Worm (Caenorhabditis elegans) whole organism, late embryonic: ENCODE results near the gene mec-10.

Experiments used
- C38D4.7 ChIP-seq: fragments of 200-800 bp; sonication (Bioruptor generic); optimal IDR thresholded peaks from 2 replicates; lab custom pipeline; 2018; ENCODE audit warnings: mild to moderate bottlenecking, missing genetic modification characterization, moderate library complexity, missing compliant biosample characterization
- K09A11.1 ChIP-seq: sonication (generic microtip); optimal IDR thresholded peaks from 2 replicates; lab custom pipeline; 2017; ENCODE audit warnings: antibody characterized with exemption, mild to moderate bottlenecking, missing genetic modification characterization, missing compliant biosample characterization; ENCODE audit not compliant: insufficient read depth
- Y22D7AL.16 ChIP-seq: sonication (generic microtip); optimal IDR thresholded peaks from 2 replicates; lab custom pipeline; 2016; ENCODE audit warnings: missing genetic modification characterization, missing compliant biosample characterization
- ahr-1 ChIP-seq: sonication (generic microtip); optimal IDR thresholded peaks from 2 replicates; lab custom pipeline; 2016; ENCODE audit warnings: missing genetic modification characterization, missing compliant biosample characterization
- ceh-19 ChIP-seq: fragments of 200-800 bp; sonication (Bioruptor generic); optimal IDR thresholded peaks from 2 replicates; lab custom pipeline; 2018; ENCODE audit warnings: mild to moderate bottlenecking, missing genetic modification characterization, missing compliant biosample characterization
- ceh-2 ChIP-seq: sonication (generic microtip); optimal IDR thresholded peaks from 2 replicates; lab custom pipeline; 2016; ENCODE audit warnings: missing genotype, missing genetic modification characterization, missing compliant biosample characterization
- ceh-22 ChIP-seq: sonication (generic microtip); optimal IDR thresholded peaks from 2 replicates; lab custom pipeline; 2017; ENCODE audit warnings: missing biosample characterization, missing genetic modification characterization
- ceh-30 ChIP-seq: fragments of 150-350 bp; optimal IDR thresholded peaks from 2 replicates; lab custom pipeline; 2014; ENCODE audit warnings: missing biosample characterization, missing genetic modification characterization
- ceh-45 ChIP-seq: fragments of 200-800 bp; sonication (Bioruptor generic); IDR thresholded peaks from 2 replicates; pipeline ENCODE4 v1.3.6; 2022; ENCODE audit warnings: missing genetic modification reagents, missing genetic modification characterization, missing compliant biosample characterization
- ceh-48 ChIP-seq: sonication (generic microtip); optimal IDR thresholded peaks from 2 replicates; lab custom pipeline; 2016; ENCODE audit warnings: missing genetic modification characterization, inconsistent platforms, missing compliant biosample characterization
- ceh-6 ChIP-seq: fragments of 200-800 bp; sonication (Bioruptor generic); optimal IDR thresholded peaks from 2 replicates; lab custom pipeline; 2018; ENCODE audit warnings: mild to moderate bottlenecking, missing genetic modification characterization, missing compliant biosample characterization
- elt-2 ChIP-seq: sonication (generic microtip); optimal IDR thresholded peaks from 2 replicates; lab custom pipeline; 2016; ENCODE audit warnings: missing genetic modification reagents, missing genetic modification characterization, missing compliant biosample characterization
- elt-4 ChIP-seq: sonication (generic microtip); optimal IDR thresholded peaks from 2 replicates; lab custom pipeline; 2016; ENCODE audit warnings: missing genetic modification characterization, missing compliant biosample characterization
- ets-4 ChIP-seq: sonication (generic microtip); optimal IDR thresholded peaks from 2 replicates; lab custom pipeline; 2016; ENCODE audit warnings: missing genetic modification characterization, missing compliant biosample characterization
- fax-1 ChIP-seq: sonication (generic microtip); optimal IDR thresholded peaks from 2 replicates; lab custom pipeline; 2016; ENCODE audit warnings: missing genotype, missing genetic modification characterization, missing compliant biosample characterization
- fkh-6 ChIP-seq: sonication (generic microtip); optimal IDR thresholded peaks from 2 replicates; lab custom pipeline; 2016; ENCODE audit warnings: missing genetic modification characterization, missing compliant biosample characterization
- gmeb-2 ChIP-seq: sonication (generic microtip); optimal IDR thresholded peaks from 2 replicates; lab custom pipeline; 2016; ENCODE audit warnings: missing genetic modification characterization, inconsistent platforms, missing compliant biosample characterization
- hlh-15 ChIP-seq: sonication (generic microtip); optimal IDR thresholded peaks from 2 replicates; lab custom pipeline; 2016; ENCODE audit warnings: missing genetic modification characterization, missing compliant biosample characterization
- hlh-30 ChIP-seq: sonication (generic microtip); optimal IDR thresholded peaks from 2 replicates; lab custom pipeline; 2017; ENCODE audit warnings: antibody characterized with exemption, missing genetic modification characterization, missing compliant biosample characterization; ENCODE audit not compliant: insufficient read depth
- hlh-8 ChIP-seq: sonication (generic microtip); optimal IDR thresholded peaks from 2 replicates; lab custom pipeline; 2016; ENCODE audit warnings: missing genotype, missing genetic modification characterization, missing compliant biosample characterization
- lin-11 ChIP-seq: fragments of 200-800 bp; sonication (Bioruptor generic); optimal IDR thresholded peaks from 2 replicates; lab custom pipeline; 2018; ENCODE audit warnings: mild to moderate bottlenecking, missing genetic modification characterization, missing compliant biosample characterization
- madf-2 ChIP-seq: sonication (generic microtip); optimal IDR thresholded peaks from 2 replicates; lab custom pipeline; 2017; ENCODE audit warnings: missing genetic modification characterization, missing compliant biosample characterization
- mec-3 ChIP-seq: sonication (generic microtip); optimal IDR thresholded peaks from 2 replicates; lab custom pipeline; 2016; ENCODE audit warnings: borderline replicate concordance, missing genetic modification characterization, missing compliant biosample characterization
- nfya-1 ChIP-seq: sonication (generic microtip); optimal IDR thresholded peaks from 2 replicates; lab custom pipeline; 2017; ENCODE audit warnings: missing genetic modification characterization, mild to moderate bottlenecking, missing compliant biosample characterization, antibody characterized with exemption, moderate library complexity
- nhr-11 ChIP-seq: fragments of 150-350 bp; optimal IDR thresholded peaks from 2 replicates; lab custom pipeline; 2014; ENCODE audit warnings: missing biosample characterization, missing genetic modification characterization
- odd-2 ChIP-seq: sonication (generic microtip); optimal IDR thresholded peaks from 2 replicates; lab custom pipeline; 2017; ENCODE audit warnings: antibody characterized with exemption, mild to moderate bottlenecking, missing genetic modification characterization, missing compliant biosample characterization
- pag-3 ChIP-seq: sonication (generic microtip); optimal IDR thresholded peaks from 2 replicates; lab custom pipeline; 2016; ENCODE audit warnings: missing compliant biosample characterization, missing genetic modification characterization, borderline replicate concordance
- pat-9 ChIP-seq: fragments of 200-800 bp; sonication (Bioruptor generic); optimal IDR thresholded peaks from 2 replicates; lab custom pipeline; 2018; ENCODE audit warnings: mild to moderate bottlenecking, missing genetic modification characterization, moderate library complexity, missing compliant biosample characterization
- pha-4 ChIP-seq: fragments of 150-350 bp; optimal IDR thresholded peaks from 2 replicates; lab custom pipeline; 2018; ENCODE audit warnings: missing biosample characterization, missing genetic modification reagents, missing genetic modification characterization
- pqm-1 ChIP-seq: sonication (generic microtip); optimal IDR thresholded peaks from 2 replicates; lab custom pipeline; 2016; ENCODE audit warnings: missing genetic modification characterization, missing compliant biosample characterization
- ref-2 ChIP-seq: sonication (generic microtip); optimal IDR thresholded peaks from 2 replicates; lab custom pipeline; 2016; ENCODE audit warnings: missing genetic modification characterization, missing compliant biosample characterization
- rnt-1 ChIP-seq: sonication (generic microtip); optimal IDR thresholded peaks from 2 replicates; lab custom pipeline; 2016; ENCODE audit warnings: missing genetic modification characterization, missing compliant biosample characterization
- sox-4 ChIP-seq: sonication (generic microtip); optimal IDR thresholded peaks from 2 replicates; lab custom pipeline; 2017; ENCODE audit warnings: mild to moderate bottlenecking, missing genetic modification characterization, inconsistent platforms, missing compliant biosample characterization
- syd-9 ChIP-seq: sonication (generic microtip); optimal IDR thresholded peaks from 2 replicates; lab custom pipeline; 2016; ENCODE audit warnings: mild to moderate bottlenecking, missing genetic modification characterization, moderate library complexity, missing compliant biosample characterization
- ttx-3 ChIP-seq: sonication (generic microtip); optimal IDR thresholded peaks from 2 replicates; lab custom pipeline; 2016; ENCODE audit warnings: missing genetic modification reagents, missing genetic modification characterization, missing compliant biosample characterization
- unc-3 ChIP-seq, 2 experiments: fragments of 200-800 bp in 1 of 2; sonication (Bioruptor generic) in 1 of 2; sonication (generic microtip) in 1 of 2; conservative IDR thresholded peaks in 1 of 2; optimal IDR thresholded peaks in 1 of 2; 2 replicates each; pipeline versions ENCODE4 v1.3.6 to Lab custom; 2016 to 2022; ENCODE audit warnings: missing compliant biosample characterization in 2 of 2, missing genetic modification characterization in 2 of 2, missing genetic modification reagents in 1 of 2
- unc-86 ChIP-seq: sonication (generic microtip); optimal IDR thresholded peaks from 2 replicates; lab custom pipeline; 2016; ENCODE audit warnings: missing genetic modification characterization, missing compliant biosample characterization
- zip-5 ChIP-seq: sonication (generic microtip); optimal IDR thresholded peaks from 2 replicates; lab custom pipeline; 2016; ENCODE audit warnings: missing genetic modification characterization, missing compliant biosample characterization
- ztf-16 ChIP-seq: sonication (generic microtip); optimal IDR thresholded peaks from 2 replicates; lab custom pipeline; 2017; ENCODE audit warnings: missing genetic modification characterization, missing compliant biosample characterization

mec-10 gene

ce11 chrX:8470126-8470772 lies at the start of gene mec-10:
mec-10 (minus strand) TSS chrX:8470314.
- peak; percentile 34 for TF ChIP-seq elt-2
- no peak for TF ChIP-seq sox-4 (tag; lab: Kevin White, UChicago)
- no peak for TF ChIP-seq elt-4 (tag; lab: Kevin White, UChicago)

DNA sequence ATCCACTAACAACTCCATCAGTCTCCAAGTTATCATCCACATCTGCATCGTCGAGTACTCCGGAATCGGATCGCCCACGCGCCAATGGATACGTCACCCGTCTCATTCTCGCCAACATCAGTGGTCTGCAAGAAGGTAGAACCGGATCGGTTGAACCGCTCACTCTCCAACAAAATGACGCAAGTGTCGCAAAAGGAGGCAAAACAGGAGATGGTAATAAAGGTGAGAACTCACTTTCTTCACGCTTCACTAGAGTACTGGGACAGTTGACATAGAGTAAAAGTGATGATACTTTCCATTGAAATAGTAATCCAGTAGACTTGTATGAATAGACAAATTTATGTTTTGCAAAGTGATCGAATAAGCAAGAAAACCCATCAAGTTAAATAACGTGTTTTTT lies 39.0 kb upstream of the mec-10 start:
- no peak for TF ChIP-seq ceh-19 (GFP tag; lab: Kevin White, UChicago)
- TF ChIP-seq fax-1 (tag; lab: Kevin White, UChicago) = no peak
- no peak for TF ChIP-seq nfya-1 (tag; lab: Kevin White, UChicago)
- TF ChIP-seq rnt-1 (tag; lab: Kevin White, UChicago) = no peak
- TF ChIP-seq unc-86 (tag; lab: Kevin White, UChicago) = no peak
- no peak for TF ChIP-seq ceh-45 (GFP tag; lab: Robert Waterston, UW)
- no peak for TF ChIP-seq madf-2 (tag; lab: Kevin White, UChicago)
- no peak for TF ChIP-seq zip-5 (tag; lab: Kevin White, UChicago)
- TF ChIP-seq ceh-30 = no peak
- TF ChIP-seq ceh-6 (GFP tag; lab: Kevin White, UChicago) = no peak
- TF ChIP-seq elt-4 (tag; lab: Kevin White, UChicago) = no peak
- TF ChIP-seq elt-2 = no peak
- no peak for TF ChIP-seq hlh-8 (tag; lab: Kevin White, UChicago)
- TF ChIP-seq K09A11.1 (tag; lab: Kevin White, UChicago) = no peak
- TF ChIP-seq ets-4 = no peak
- TF ChIP-seq hlh-30 (tag; lab: Kevin White, UChicago) = no peak
- TF ChIP-seq odd-2 (tag; lab: Kevin White, UChicago) = no peak
- no peak for TF ChIP-seq ttx-3 (tag; lab: Kevin White, UChicago)
- no peak for TF ChIP-seq ceh-48
- no peak for TF ChIP-seq mec-3 (tag; lab: Kevin White, UChicago)

ce11 chrX:8507576-8507975 lies 37.5 kb upstream of the mec-10 start, which contains the start of gene H03E18.1:
H03E18.1 (plus strand) TSS chrX:8507876.
- TF ChIP-seq ceh-30 = no peak
- no peak for TF ChIP-seq ahr-1 (tag; lab: Kevin White, UChicago)
- TF ChIP-seq elt-4 (tag; lab: Kevin White, UChicago) = no peak
- no peak for TF ChIP-seq ceh-22 (tag; lab: Kevin White, UChicago)
- TF ChIP-seq pag-3 (tag; lab: Kevin White, UChicago) = no peak
- TF ChIP-seq syd-9 (tag; lab: Kevin White, UChicago) = no peak
- TF ChIP-seq unc-3 (GFP tag; conservative IDR thresholded peaks at IDR 0.05; lab: Robert Waterston, UW) = no peak
- no peak for TF ChIP-seq unc-3 (tag; optimal IDR thresholded peaks at IDR 0.05; lab: Kevin White, UChicago)
- TF ChIP-seq ets-4 = no peak
- TF ChIP-seq rnt-1 (tag; lab: Kevin White, UChicago) = no peak
- TF ChIP-seq pha-4 (tag; lab: Kevin White, UChicago) = no peak
- TF ChIP-seq lin-11 (tag; lab: Kevin White, UChicago) = no peak

ce11 chrX:8507053-8507452 lies 36.9 kb upstream of the mec-10 start:
- TF ChIP-seq ref-2 (tag; lab: Kevin White, UChicago) = no peak
- TF ChIP-seq elt-4 (tag; lab: Kevin White, UChicago) = no peak
- no peak for TF ChIP-seq ceh-2
- no peak for TF ChIP-seq ceh-19 (GFP tag; lab: Kevin White, UChicago)
- no peak for TF ChIP-seq C38D4.7 (GFP tag; lab: Kevin White, UChicago)
- TF ChIP-seq pqm-1 (tag; lab: Kevin White, UChicago) = no peak
- TF ChIP-seq rnt-1 (tag; lab: Kevin White, UChicago) = no peak
- TF ChIP-seq ceh-48 = no peak
- no peak for TF ChIP-seq gmeb-2 (tag; lab: Kevin White, UChicago)
- TF ChIP-seq ztf-16 (tag; lab: Kevin White, UChicago) = no peak
- no peak for TF ChIP-seq sox-4 (tag; lab: Kevin White, UChicago)
- no peak for TF ChIP-seq Y22D7AL.16 (tag; lab: Kevin White, UChicago)
- TF ChIP-seq nhr-11 (tag; lab: Kevin White, UChicago) = no peak
- TF ChIP-seq fkh-6 (tag; lab: Kevin White, UChicago) = no peak
- no peak for TF ChIP-seq hlh-15
- no peak for TF ChIP-seq pat-9 (tag; lab: Kevin White, UChicago)
